Fruit fly (Drosophila melanogaster): ENCODE results near the gene CG4751.

Gene CG4751

DNA sequence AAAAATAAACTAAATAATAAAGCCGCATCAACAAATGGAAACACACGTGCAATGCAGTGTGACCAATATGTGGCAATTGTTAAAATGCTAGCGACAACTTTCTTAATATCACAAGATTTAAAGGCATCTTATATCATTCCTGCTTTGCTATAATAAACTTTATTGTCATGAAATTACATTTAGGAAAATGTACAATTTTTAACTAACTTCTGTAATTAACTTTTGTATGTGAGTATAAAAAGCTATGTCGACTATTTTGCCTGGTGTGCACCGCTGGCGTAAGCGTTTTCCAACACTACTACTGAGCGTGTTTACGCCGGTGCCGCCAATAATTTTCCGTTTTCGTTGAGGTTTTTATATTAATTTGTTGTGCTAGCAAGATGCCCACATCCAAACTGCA lies 7.0 kb upstream of the CG4751 start, which contains the start of the genes Csl4 and Nup160 (continued):
- TF ChIP-seq CG10462 (GFP tag; optimal IDR thresholded peaks at IDR 0.05) (peak; percentile 58), ewg (GFP tag; optimal IDR thresholded peaks at IDR 0.05) (peak; percentile 64), al (GFP tag; IDR thresholded peaks at IDR 0.05) (peak; percentile 69), Mes4 (GFP tag; optimal IDR thresholded peaks at IDR 0.05) (peak; percentile 69), CG7372 (GFP tag; IDR thresholded peaks at IDR 0.05) (peak; percentile 65), hbn (GFP tag; IDR thresholded peaks at IDR 0.05; ENCODE audit: partially characterized antibody) (0 out of 2 replicates have a peak, but pooled peaks have one; percentile 32), Mrtf (GFP tag; IDR thresholded peaks at IDR 0.05) (no peak), tll (GFP tag; optimal IDR thresholded peaks at IDR 0.05) (no peak), Xrp1 (GFP tag; IDR thresholded peaks at IDR 0.05) (peak; percentile 83), CG10267 (tag; optimal IDR thresholded peaks at IDR 0.05) (peak; percentile 97), HHEX (GFP tag; optimal IDR thresholded peaks at IDR 0.05) (peak; percentile 56), Rfx (GFP tag; IDR thresholded peaks at IDR 0.05) (peak; percentile 88), dmrt99B (tag; optimal IDR thresholded peaks at IDR 0.05) (no peak), danr (GFP tag; IDR thresholded peaks at IDR 0.05) (no peak), h (optimal IDR thresholded peaks at IDR 0.05) (no peak), CG15073 (GFP tag; optimal IDR thresholded peaks at IDR 0.05) (no peak), CG14050 (GFP tag; IDR thresholded peaks at IDR 0.05) (peak; percentile 52; the same call in 2 of the 3 replicates), CG2129 (GFP tag; IDR thresholded peaks at IDR 0.05; ENCODE audit: partially characterized antibody) (no peak), CG8089 (GFP tag; optimal IDR thresholded peaks at IDR 0.05) (peak; percentile 69), esg (GFP tag; conservative IDR thresholded peaks at IDR 0.05) (peak; percentile 62), run (tag; optimal IDR thresholded peaks at IDR 0.05) (no peak), C15 (GFP tag; IDR thresholded peaks at IDR 0.05) (no peak), jing (GFP tag; optimal IDR thresholded peaks at IDR 0.05) (peak; percentile 3), CG12391 (tag; optimal IDR thresholded peaks at IDR 0.05) (peak; percentile 83), CG9797 (GFP tag; optimal IDR thresholded peaks at IDR 0.05) (peak; percentile 62), Gsc (GFP tag; IDR thresholded peaks at IDR 0.05) (no peak), CG4730 (GFP tag; IDR thresholded peaks at IDR 0.05) (no peak; the same call in 1 of the 2 replicates), NC2α (GFP tag; optimal IDR thresholded peaks at IDR 0.05) (peak; percentile 38), Dip2 (GFP tag; IDR thresholded peaks at IDR 0.05) (no peak), CG13424 (tag; optimal IDR thresholded peaks at IDR 0.05) (peak; percentile 77), psq (GFP tag; optimal IDR thresholded peaks at IDR 0.05) (peak; percentile 26), D19A (tag; optimal IDR thresholded peaks at IDR 0.05) (no peak), CG1603 (tag; optimal IDR thresholded peaks at IDR 0.05) (peak; percentile 74), Ada2b (GFP tag; IDR thresholded peaks at IDR 0.05) (peak; percentile 48; the same call in 1 of the 2 replicates), eyg (GFP tag; optimal IDR thresholded peaks at IDR 0.05) (peak; percentile 79), unpg (GFP tag; optimal IDR thresholded peaks at IDR 0.05) (no peak), CG6254 (GFP tag; optimal IDR thresholded peaks at IDR 0.05) (peak; percentile 39), CG10321 (GFP tag; IDR thresholded peaks at IDR 0.05) (no peak), CG7987 (GFP tag; optimal IDR thresholded peaks at IDR 0.05) (peak; percentile 52), CG34376 (GFP tag; optimal IDR thresholded peaks at IDR 0.05) (peak; percentile 48), CG13287 (GFP tag; IDR thresholded peaks at IDR 0.05; ENCODE audit: partially characterized antibody) (peak; percentile 71), CG11456 (GFP tag; IDR thresholded peaks at IDR 0.05) (peak; percentile 82), CHES-1-like (GFP tag; optimal IDR thresholded peaks at IDR 0.05) (peak; percentile 88), CG7357 (GFP tag; IDR thresholded peaks at IDR 0.05) (peak; percentile 34; the same call in 1 of the 3 replicates), CG11398 (GFP tag; optimal IDR thresholded peaks at IDR 0.05) (peak; percentile 52), Tbp (GFP tag; optimal IDR thresholded peaks at IDR 0.05) (no peak), CG4820 (GFP tag; optimal IDR thresholded peaks at IDR 0.05) (peak; percentile 69), CG4360 (GFP tag; IDR thresholded peaks at IDR 0.05) (no peak), Meics (GFP tag; optimal IDR thresholded peaks at IDR 0.05) (peak; percentile 61), CG7786 (GFP tag; optimal IDR thresholded peaks at IDR 0.05) (peak; percentile 88), corto (GFP tag; optimal IDR thresholded peaks at IDR 0.05) (no peak)

All from whole organism, embryonic.